Worm (Caenorhabditis elegans): ENCODE data around the gene klp-17.

klp-17 gene

ce11 chrII:11467541-11467940 lies at the start of gene klp-17:
TSS of gene klp-17 (minus strand) at chrII:11467641.
- TF ChIP-seq nhr-237 (tag; optimal IDR thresholded peaks at IDR 0.05) (no peak), nhr-28 (tag; optimal IDR thresholded peaks at IDR 0.05) (no peak), ceh-88 (GFP tag; IDR thresholded peaks at IDR 0.05) (no peak)

- TF ChIP-seq nhr-237 (tag; optimal IDR thresholded peaks at IDR 0.05): no peak
- no peak for TF ChIP-seq nhr-90 (tag; optimal IDR thresholded peaks at IDR 0.05; ENCODE audit: poor library complexity)
- TF ChIP-seq nhr-76 (tag; optimal IDR thresholded peaks at IDR 0.05): no peak
- no peak for TF ChIP-seq skn-1 (tag; optimal IDR thresholded peaks at IDR 0.05)
- TF ChIP-seq rnt-1 (tag; optimal IDR thresholded peaks at IDR 0.05): no peak
- TF ChIP-seq lin-14 (GFP tag; optimal IDR thresholded peaks at IDR 0.05): no peak
- TF ChIP-seq sup-37 (GFP tag; optimal IDR thresholded peaks at IDR 0.05): no peak
Measured at ce11 chrII:11514775-11515174, 47.3 kb upstream of the klp-17 start, which contains the start of gene srh-44. TSS of gene srh-44 (plus strand) at chrII:11515075.

DNA sequence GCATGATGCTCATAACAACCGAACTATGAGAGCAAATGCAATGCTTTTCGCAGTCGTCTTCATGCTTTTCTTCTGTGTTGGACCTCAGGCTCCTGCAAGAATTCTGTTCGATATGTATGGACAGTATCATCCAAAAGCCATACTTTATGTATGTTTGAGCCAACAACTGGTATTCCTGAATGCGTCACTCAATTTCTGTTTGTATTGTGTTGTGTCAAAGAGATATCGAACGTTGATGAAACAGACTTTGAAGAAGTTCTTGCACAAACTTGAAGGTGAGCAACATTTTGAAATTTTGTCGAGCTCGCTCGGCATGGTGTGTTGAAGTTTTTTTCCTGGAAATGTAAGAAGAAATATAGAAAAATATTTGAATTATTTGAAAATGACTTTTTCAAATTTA lies 45.5 kb upstream of the klp-17 start:
- no peak for TF ChIP-seq lin-14 (GFP tag; optimal IDR thresholded peaks at IDR 0.05)
- TF ChIP-seq grh-1 (GFP tag; IDR thresholded peaks at IDR 0.05): no peak
- no peak for TF ChIP-seq isw-1 (GFP tag; IDR thresholded peaks at IDR 0.05)
- no peak for TF ChIP-seq efl-1 (optimal IDR thresholded peaks at IDR 0.05)
- TF ChIP-seq efl-1 (GFP tag; optimal IDR thresholded peaks at IDR 0.05 in 1 of 2): peak in 1 of 2 experiments; percentile 56
- TF ChIP-seq lin-39 (tag; optimal IDR thresholded peaks at IDR 0.05): no peak
- no peak for TF ChIP-seq sptf-1 (tag; optimal IDR thresholded peaks at IDR 0.05)
- TF ChIP-seq elt-3 (tag; optimal IDR thresholded peaks at IDR 0.05): no peak
- no peak for TF ChIP-seq swsn-7 (tag; optimal IDR thresholded peaks at IDR 0.05)

- TF ChIP-seq nhr-85 (tag): peak; percentile 19
- TF ChIP-seq skn-1 (tag; optimal IDR thresholded peaks at IDR 0.05): no peak
Measured at ce11 chrII:11510373-11510772, 42.9 kb upstream of the klp-17 start, which contains the start of gene npr-41. TSS of gene npr-41 (plus strand) at chrII:11510673.

ce11 chrII:11503761-11504160 lies 36.3 kb upstream of the klp-17 start:
- TF ChIP-seq unc-62 (GFP tag; optimal IDR thresholded peaks at IDR 0.05) (no peak), nhr-20 (tag; optimal IDR thresholded peaks at IDR 0.05) (no peak), sptf-1 (tag; optimal IDR thresholded peaks at IDR 0.05) (no peak), swsn-7 (tag; optimal IDR thresholded peaks at IDR 0.05) (no peak), vab-15 (tag; optimal IDR thresholded peaks at IDR 0.05) (no peak), tbx-2 (tag; optimal IDR thresholded peaks at IDR 0.05) (no peak), lin-39 (tag; optimal IDR thresholded peaks at IDR 0.05) (no peak), lir-3 (tag; optimal IDR thresholded peaks at IDR 0.05; ENCODE audit: poor library complexity) (no peak), skn-1 (tag; optimal IDR thresholded peaks at IDR 0.05) (no peak), dpl-1 (GFP tag; optimal IDR thresholded peaks at IDR 0.05) (no peak)

DNA sequence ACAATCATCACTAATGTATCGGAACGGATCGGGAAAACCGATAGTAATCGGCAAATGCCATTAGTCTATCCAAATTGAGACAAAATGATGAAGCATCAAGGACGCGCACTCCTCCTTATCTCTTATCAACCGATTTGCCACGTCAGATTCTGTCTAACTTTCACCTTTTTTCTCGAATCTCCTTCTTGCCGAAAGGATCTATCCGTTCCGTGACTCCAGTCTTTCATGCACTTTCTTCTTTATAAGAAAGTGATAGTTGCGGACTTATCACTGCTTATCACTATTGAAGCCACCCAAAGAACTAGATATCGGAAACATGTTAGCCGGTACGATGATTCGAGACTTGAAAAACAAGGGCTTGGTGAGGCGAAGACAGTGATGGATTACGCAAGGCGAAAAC lies 34.5 kb upstream of the klp-17 start:
- TF ChIP-seq nhr-20 (tag; optimal IDR thresholded peaks at IDR 0.05) (peak; percentile 7), blmp-1 (tag; optimal IDR thresholded peaks at IDR 0.05) (peak; percentile 100), pag-3 (tag; optimal IDR thresholded peaks at IDR 0.05; ENCODE audit: borderline replicate concordance, insufficient read depth) (no peak), sptf-1 (tag; optimal IDR thresholded peaks at IDR 0.05) (no peak), lin-39 (tag; optimal IDR thresholded peaks at IDR 0.05) (no peak), grh-1 (GFP tag; IDR thresholded peaks at IDR 0.05) (no peak), ztf-11 (tag; optimal IDR thresholded peaks at IDR 0.05) (no peak), elt-3 (tag; optimal IDR thresholded peaks at IDR 0.05) (peak; percentile 28 to 96 (median 84))

- TF ChIP-seq elt-2 (tag; optimal IDR thresholded peaks at IDR 0.05): no peak
Measured at ce11 chrII:11500198-11500597, 32.8 kb upstream of the klp-17 start, which contains the start of gene B0334.20. TSS of gene B0334.20 (minus strand) at chrII:11500459.

All from whole organism, L1 larva.